Worm (Caenorhabditis elegans): ENCODE results near the gene acdh-8.

DNA sequence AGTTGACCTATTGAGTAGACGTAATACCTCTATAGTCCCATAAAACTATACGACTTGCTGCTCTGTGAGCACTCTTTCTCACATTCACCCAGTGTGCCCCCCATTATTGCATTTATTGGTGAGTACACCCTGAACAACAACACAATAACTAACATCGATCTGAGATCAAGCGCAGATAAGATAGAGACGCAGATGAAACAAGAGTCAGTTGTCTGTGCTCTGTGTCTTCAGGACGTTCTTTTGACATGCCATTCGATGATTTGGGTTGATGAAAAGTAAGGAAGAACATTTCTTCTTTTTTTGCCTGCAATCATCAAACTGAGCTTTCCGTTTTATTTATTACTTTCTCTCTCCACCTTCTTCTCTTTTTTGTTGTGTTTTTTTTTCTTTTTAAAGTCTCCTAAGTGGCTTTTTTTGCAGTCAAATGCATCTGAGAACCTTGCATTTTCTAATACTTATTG is 4.0 kb upstream of the acdh-8 start, which contains the start of gene lect-2:
- TF ChIP-seq ZK546.5 (tag; optimal IDR thresholded peaks at IDR 0.05) (no peak), ceh-82 (tag; optimal IDR thresholded peaks at IDR 0.05) (no peak), nfya-1 (tag; optimal IDR thresholded peaks at IDR 0.05; ENCODE audit: insufficient read depth) (no peak), jun-1 (tag; optimal IDR thresholded peaks at IDR 0.05) (no peak), R02D3.7 (tag; optimal IDR thresholded peaks at IDR 0.05) (no peak), ceh-9 (tag; optimal IDR thresholded peaks at IDR 0.05) (no peak)
